Worm (Caenorhabditis elegans) whole organism, young adult: ENCODE results near the gene srd-11.

Experiments used
- D2030.7 ChIP-seq: fragments of 200-800 bp; sonication (Bioruptor generic); IDR thresholded peaks from 2 replicates; pipeline ENCODE4 v1.3.6; 2022; ENCODE audit warnings: missing genetic modification reagents, missing genetic modification characterization, missing compliant biosample characterization
- F23B12.7 ChIP-seq: sonication (generic microtip); optimal IDR thresholded peaks from 2 replicates; lab custom pipeline; 2017; ENCODE audit warnings: missing genetic modification characterization, mild to moderate bottlenecking, missing compliant biosample characterization, antibody characterized with exemption, moderate library complexity; ENCODE audit not compliant: insufficient read depth
- F33H1.4 ChIP-seq: fragments of 200-800 bp; sonication (Bioruptor generic); IDR thresholded peaks from 2 replicates; pipeline ENCODE4 v1.3.6; 2022; ENCODE audit warnings: missing genetic modification reagents, missing genetic modification characterization, missing compliant biosample characterization
- F37B4.10 ChIP-seq: fragments of 200-800 bp; sonication (Bioruptor generic); IDR thresholded peaks from 2 replicates; pipeline ENCODE4 v1.3.6; 2022; ENCODE audit warnings: missing genetic modification characterization, missing compliant biosample characterization
- F39B2.1 ChIP-seq: fragments of 200-800 bp; sonication (Bioruptor generic); IDR thresholded peaks from 2 replicates; pipeline ENCODE4 v1.3.6; 2022; ENCODE audit warnings: missing genetic modification reagents, missing genetic modification characterization, missing compliant biosample characterization
- F49E8.2 ChIP-seq: sonication (generic microtip); optimal IDR thresholded peaks from 3 replicates; lab custom pipeline; 2017; ENCODE audit warnings: missing genetic modification characterization, mild to moderate bottlenecking, missing compliant biosample characterization, antibody characterized with exemption, moderate library complexity; ENCODE audit not compliant: insufficient read depth
- F52B5.7 ChIP-seq: sonication (generic microtip); optimal IDR thresholded peaks from 2 replicates; lab custom pipeline; 2016; ENCODE audit warnings: mild to moderate bottlenecking, missing genetic modification characterization, missing compliant biosample characterization
- F55B11.4 ChIP-seq: sonication (generic microtip); optimal IDR thresholded peaks from 2 replicates; lab custom pipeline; 2016; ENCODE audit warnings: missing compliant biosample characterization, missing genetic modification characterization, borderline replicate concordance; ENCODE audit not compliant: insufficient read depth
- K12H6.12 ChIP-seq: fragments of 200-800 bp; sonication (Bioruptor generic); optimal IDR thresholded peaks from 2 replicates; lab custom pipeline; 2018; ENCODE audit warnings: mild to moderate bottlenecking, missing genetic modification characterization, missing compliant biosample characterization
- Y56A3A.18 ChIP-seq: fragments of 200-800 bp; sonication (Bioruptor generic); IDR thresholded peaks from 2 replicates; pipeline ENCODE4 v1.3.6; 2022; ENCODE audit warnings: missing genetic modification reagents, missing genetic modification characterization, missing compliant biosample characterization
- Y95B8A.8 ChIP-seq: fragments of 200-800 bp; sonication (Bioruptor generic); IDR thresholded peaks from 2 replicates; pipeline ENCODE4 v1.3.6; 2022; ENCODE audit warnings: missing genetic modification reagents, missing genetic modification characterization, missing compliant biosample characterization
- aptf-2 ChIP-seq: fragments of 200-800 bp; sonication (Bioruptor generic); conservative IDR thresholded peaks from 2 replicates; pipeline ENCODE4 v1.3.6; 2022; ENCODE audit warnings: missing genetic modification reagents, missing genetic modification characterization, missing compliant biosample characterization
- athp-1 ChIP-seq: sonication (generic microtip); optimal IDR thresholded peaks from 2 replicates; lab custom pipeline; 2017; ENCODE audit warnings: mild to moderate bottlenecking, missing genetic modification characterization, missing compliant biosample characterization
- attf-3 ChIP-seq: fragments of 200-800 bp; sonication (Bioruptor generic); conservative IDR thresholded peaks from 2 replicates; pipeline ENCODE4 v1.3.6; 2022; ENCODE audit warnings: missing genetic modification reagents, missing genetic modification characterization, missing compliant biosample characterization
- bed-2 ChIP-seq: fragments of 200-800 bp; sonication (Bioruptor generic); IDR thresholded peaks from 2 replicates; pipeline ENCODE4 v1.3.6; 2022; ENCODE audit warnings: missing genetic modification reagents, missing genetic modification characterization, missing compliant biosample characterization
- ceh-40 ChIP-seq: fragments of 200-800 bp; sonication (Bioruptor generic); IDR thresholded peaks from 2 replicates; pipeline ENCODE4 v1.3.6; 2022; ENCODE audit warnings: missing genetic modification characterization, missing compliant biosample characterization
- ceh-91 ChIP-seq: fragments of 200-800 bp; sonication (Bioruptor generic); IDR thresholded peaks from 2 replicates; pipeline ENCODE4 v1.3.6; 2022; ENCODE audit warnings: missing genetic modification reagents, missing genetic modification characterization, missing compliant biosample characterization
- chd-7 ChIP-seq: sonication (generic microtip); optimal IDR thresholded peaks from 2 replicates; lab custom pipeline; 2016; ENCODE audit warnings: mild to moderate bottlenecking, missing genetic modification characterization, moderate library complexity, missing compliant biosample characterization
- dox-1 ChIP-seq: fragments of 200-800 bp; sonication (Bioruptor generic); IDR thresholded peaks from 2 replicates; pipeline ENCODE4 v1.3.6; 2022; ENCODE audit warnings: missing genetic modification reagents, missing genetic modification characterization, missing compliant biosample characterization
- efl-1 ChIP-seq: fragments of 150-350 bp; optimal IDR thresholded peaks from 2 replicates; lab custom pipeline; 2014; ENCODE audit warnings: missing biosample characterization, missing genetic modification reagents, missing genetic modification characterization
- egl-18 ChIP-seq: fragments of 200-800 bp; sonication (Bioruptor generic); IDR thresholded peaks from 2 replicates; pipeline ENCODE4 v1.3.6; 2022; ENCODE audit warnings: missing genetic modification reagents, missing genetic modification characterization, missing compliant biosample characterization
- egl-44 ChIP-seq: fragments of 200-800 bp; sonication (Bioruptor generic); IDR thresholded peaks from 2 replicates; pipeline ENCODE4 v1.3.6; 2022; ENCODE audit warnings: missing genetic modification reagents, missing genetic modification characterization, missing compliant biosample characterization
- ekl-4 ChIP-seq: fragments of 200-800 bp; sonication (Bioruptor generic); IDR thresholded peaks from 2 replicates; pipeline ENCODE4 v1.3.6; 2022; ENCODE audit warnings: missing genetic modification reagents, missing genetic modification characterization, missing compliant biosample characterization
- ets-4 ChIP-seq: fragments of 200-800 bp; sonication (Bioruptor generic); optimal IDR thresholded peaks from 2 replicates; lab custom pipeline; 2018; ENCODE audit warnings: mild to moderate bottlenecking, missing genetic modification characterization, missing compliant biosample characterization
- hlh-26 ChIP-seq: fragments of 200-800 bp; sonication (Bioruptor generic); conservative IDR thresholded peaks from 2 replicates; pipeline ENCODE4 v1.3.6; 2022; ENCODE audit warnings: missing genetic modification reagents, missing genetic modification characterization, missing compliant biosample characterization
- hrde-1 ChIP-seq: sonication (generic microtip); optimal IDR thresholded peaks from 2 replicates; lab custom pipeline; 2016; ENCODE audit warnings: missing genetic modification characterization, mild to moderate bottlenecking, missing compliant biosample characterization, moderate library complexity, missing genotype, missing genetic modification reagents, borderline replicate concordance
- lag-1 ChIP-seq: fragments of 200-800 bp; sonication (Bioruptor generic); IDR thresholded peaks from 2 replicates; pipeline ENCODE4 v1.3.6; 2022; ENCODE audit warnings: missing genetic modification reagents, missing genetic modification characterization, missing compliant biosample characterization
- lin-35 ChIP-seq, 3 experiments: fragments of 150-350 bp in 2 of 3; sonication (generic microtip) in 1 of 3; optimal IDR thresholded peaks; 2 replicates each; lab custom pipeline; 2014 to 2018; ENCODE audit warnings: missing biosample characterization in 3 of 3, missing genetic modification characterization in 3 of 3, missing genetic modification reagents in 3 of 3
- lsl-1 ChIP-seq: fragments of 200-800 bp; sonication (Bioruptor generic); optimal IDR thresholded peaks from 2 replicates; lab custom pipeline; 2018; ENCODE audit warnings: mild to moderate bottlenecking, missing genetic modification characterization, moderate library complexity, missing compliant biosample characterization
- madf-3 ChIP-seq: fragments of 200-800 bp; sonication (Bioruptor generic); IDR thresholded peaks from 2 replicates; pipeline ENCODE4 v1.3.6; 2022; ENCODE audit warnings: missing genetic modification reagents, missing genetic modification characterization, missing compliant biosample characterization
- mel-28 ChIP-seq: sonication (generic microtip); optimal IDR thresholded peaks from 2 replicates; lab custom pipeline; 2016; ENCODE audit warnings: borderline replicate concordance, mild to moderate bottlenecking, missing genetic modification characterization, missing compliant biosample characterization
- mxl-1 ChIP-seq: sonication (generic microtip); optimal IDR thresholded peaks from 2 replicates; lab custom pipeline; 2016; ENCODE audit warnings: missing genetic modification characterization, missing compliant biosample characterization
- nfya-2 ChIP-seq: fragments of 200-800 bp; sonication (Bioruptor generic); IDR thresholded peaks from 2 replicates; pipeline ENCODE4 v1.3.6; 2022; ENCODE audit warnings: missing genetic modification reagents, missing genetic modification characterization, missing compliant biosample characterization
- nfyb-1 ChIP-seq: fragments of 200-800 bp; sonication (Bioruptor generic); IDR thresholded peaks from 2 replicates; pipeline ENCODE4 v1.3.6; 2022; ENCODE audit warnings: missing genetic modification reagents, missing genetic modification characterization, missing compliant biosample characterization
- nhr-80 ChIP-seq: sonication (generic microtip); optimal IDR thresholded peaks from 2 replicates; lab custom pipeline; 2016; ENCODE audit warnings: missing genetic modification characterization, missing compliant biosample characterization
- rec-8 ChIP-seq, 2 experiments: sonication (generic microtip); optimal IDR thresholded peaks; 2 replicates each; lab custom pipeline; 2016; ENCODE audit warnings: mild to moderate bottlenecking in 2 of 2, missing genetic modification characterization in 2 of 2, missing genetic modification reagents in 2 of 2, missing genotype in 2 of 2, missing biosample characterization in 1 of 2, missing compliant biosample characterization in 1 of 2, moderate library complexity in 1 of 2
- repo-1 ChIP-seq: sonication (generic microtip); optimal IDR thresholded peaks from 2 replicates; lab custom pipeline; 2017; ENCODE audit warnings: mild to moderate bottlenecking, missing genetic modification characterization, missing compliant biosample characterization
- sdz-38 ChIP-seq: sonication (generic microtip); optimal IDR thresholded peaks from 2 replicates; lab custom pipeline; 2016; ENCODE audit warnings: missing genotype, missing genetic modification characterization, missing compliant biosample characterization
- snpc-1.1 ChIP-seq: sonication (generic microtip); optimal IDR thresholded peaks from 2 replicates; lab custom pipeline; 2017; ENCODE audit warnings: missing genetic modification characterization, mild to moderate bottlenecking, missing compliant biosample characterization, antibody characterized with exemption, moderate library complexity, missing genotype, missing genetic modification reagents; ENCODE audit not compliant: insufficient read depth
- snpc-4 ChIP-seq, 5 experiments: fragments of 150-350 bp in 1 of 5; sonication (generic microtip) in 4 of 5; optimal IDR thresholded peaks; 2 replicates each; lab custom pipeline; 2014 to 2018; ENCODE audit warnings: missing genetic modification characterization in 5 of 5, missing biosample characterization in 3 of 5, antibody characterized with exemption in 2 of 5, mild to moderate bottlenecking in 2 of 5, missing compliant biosample characterization in 2 of 5, missing genotype in 2 of 5, moderate library complexity in 2 of 5, missing genetic modification reagents in 1 of 5
- unc-62 ChIP-seq: fragments of 150-350 bp; optimal IDR thresholded peaks from 2 replicates; lab custom pipeline; 2014; ENCODE audit warnings: missing biosample characterization, missing genetic modification reagents, missing genetic modification characterization
- zim-3 ChIP-seq: sonication (generic microtip); optimal IDR thresholded peaks from 2 replicates; lab custom pipeline; 2017; ENCODE audit warnings: mild to moderate bottlenecking, missing genetic modification characterization, moderate library complexity, missing compliant biosample characterization
- ztf-18 ChIP-seq: sonication (generic microtip); optimal IDR thresholded peaks from 2 replicates; lab custom pipeline; 2016; ENCODE audit warnings: missing genotype, mild to moderate bottlenecking, missing genetic modification characterization, missing compliant biosample characterization
- ztf-22 ChIP-seq: fragments of 200-800 bp; sonication (Bioruptor generic); optimal IDR thresholded peaks from 2 replicates; lab custom pipeline; 2018; ENCODE audit warnings: mild to moderate bottlenecking, missing genetic modification characterization, moderate library complexity, missing compliant biosample characterization
- ztf-25 ChIP-seq: fragments of 200-800 bp; sonication (Bioruptor generic); IDR thresholded peaks from 2 replicates; pipeline ENCODE4 v1.3.6; 2022; ENCODE audit warnings: missing genetic modification reagents, missing genetic modification characterization, missing compliant biosample characterization
- ztf-26 ChIP-seq: sonication (generic microtip); optimal IDR thresholded peaks from 2 replicates; lab custom pipeline; 2017; ENCODE audit warnings: missing genetic modification characterization, missing compliant biosample characterization

srd-11 gene

DNA sequence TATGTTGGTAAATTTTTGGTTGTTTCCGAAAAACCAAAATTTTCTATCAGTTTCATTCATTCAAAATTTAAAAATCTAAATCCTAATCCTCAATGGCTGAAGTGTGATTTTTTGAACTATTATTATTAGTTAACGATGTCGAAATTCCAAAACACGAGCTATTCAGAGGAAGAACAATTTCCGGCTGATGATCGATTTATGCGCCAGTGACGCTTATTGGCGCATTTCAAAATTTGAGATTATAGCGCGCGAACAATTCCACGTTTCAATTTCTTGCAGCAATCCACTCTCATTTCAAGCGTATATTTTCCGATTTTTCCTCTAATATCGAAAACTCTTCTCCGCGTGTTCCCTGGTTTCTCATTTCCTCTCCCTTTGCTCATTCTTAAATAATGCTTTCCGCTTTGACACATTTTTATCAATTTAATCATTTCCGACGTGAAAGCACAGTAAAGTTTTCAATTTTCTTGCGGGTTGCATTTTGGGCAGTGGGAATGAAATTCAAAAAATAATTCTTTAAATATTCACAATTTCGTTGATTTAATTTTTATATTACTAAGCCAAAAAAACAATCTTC is 44.8 kb upstream of the srd-11 start (continued):
- TF ChIP-seq unc-62 (no peak), nfya-2 (GFP tag; lab: Robert Waterston, UW) (no peak), aptf-2 (no peak), lsl-1 (GFP tag; lab: Kevin White, UChicago) (peak; percentile 46), chd-7 (tag; lab: Kevin White, UChicago) (no peak), hrde-1 (tag; lab: Kevin White, UChicago) (no peak), snpc-4 (GFP tag; optimal IDR thresholded peaks at IDR 0.05; lab: Kevin White, UChicago) (no peak), snpc-4 (tag; optimal IDR thresholded peaks at IDR 0.05; lab: Kevin White, UChicago) (peak in 3 of 4 experiments; percentile 8 to 39 (median 9)), Y95B8A.8 (GFP tag; lab: Robert Waterston, UW) (0 out of 2 replicates have a peak, but pooled peaks have one; percentile 5), ztf-25 (GFP tag; lab: Robert Waterston, UW) (no peak), snpc-1.1 (no peak), nhr-80 (tag; lab: Kevin White, UChicago) (peak; percentile 65), F23B12.7 (no peak), Y56A3A.18 (GFP tag; lab: Robert Waterston, UW) (peak; percentile 15; the same call in 1 of the 2 replicates), F33H1.4 (GFP tag; lab: Robert Waterston, UW) (peak; percentile 42), egl-44 (no peak), hlh-26 (GFP tag; lab: Robert Waterston, UW) (no peak), ceh-91 (GFP tag; lab: Robert Waterston, UW) (peak; percentile 46; the same call in 1 of the 2 replicates), zim-3 (tag; lab: Kevin White, UChicago) (no peak), mxl-1 (tag; lab: Kevin White, UChicago) (no peak), ets-4 (no peak), lag-1 (GFP tag; lab: Robert Waterston, UW) (no peak), mel-28 (tag; lab: Kevin White, UChicago) (no peak), F49E8.2 (tag; lab: Kevin White, UChicago) (peak; percentile 41), rec-8 (tag; optimal IDR thresholded peaks at IDR 0.05; lab: Kevin White, UChicago) (no peak), F52B5.7 (tag; lab: Kevin White, UChicago) (no peak), efl-1 (GFP tag; lab: Kevin White, UChicago) (peak; percentile 59), D2030.7 (peak; percentile 68), dox-1 (GFP tag; lab: Robert Waterston, UW) (peak; percentile 71), K12H6.12 (no peak), athp-1 (peak; percentile 53), sdz-38 (tag; lab: Kevin White, UChicago) (no peak), lin-35 (GFP tag; optimal IDR thresholded peaks at IDR 0.05; lab: Kevin White, UChicago) (peak in 2 of 3 experiments; percentile 12 to 73), F55B11.4 (tag; lab: Kevin White, UChicago) (no peak), ztf-26 (tag; lab: Kevin White, UChicago) (no peak), egl-18 (GFP tag; lab: Robert Waterston, UW) (no peak), nfyb-1 (no peak), ekl-4 (GFP tag; lab: Robert Waterston, UW) (no peak), ceh-40 (GFP tag; lab: Robert Waterston, UW) (0 out of 2 replicates have a peak, but pooled peaks have one; percentile 22), madf-3 (GFP tag; lab: Robert Waterston, UW) (peak; percentile 67; the same call in 1 of the 2 replicates), ztf-18 (tag; lab: Kevin White, UChicago) (peak; percentile 91), attf-3 (GFP tag; lab: Robert Waterston, UW) (no peak), F39B2.1 (GFP tag; lab: Robert Waterston, UW) (no peak), repo-1 (no peak), ztf-22 (peak; percentile 11), F37B4.10 (GFP tag; lab: Robert Waterston, UW) (no peak), bed-2 (no peak)
